Fruit fly (Drosophila melanogaster) whole organism, embryonic: ENCODE measurements around the gene CG42727.

Source experiments
- Blimp-1 ChIP-seq: fragments of 200-800 bp; sonication (Bioruptor generic); optimal IDR thresholded peaks from 3 replicates; lab custom pipeline; 2018; ENCODE audit warnings: missing biosample characterization, missing genetic modification characterization, mild to moderate bottlenecking, moderate library complexity, missing genetic modification reagents
- BtbVII ChIP-seq: fragments of 200-800 bp; sonication (Bioruptor generic); optimal IDR thresholded peaks from 3 replicates; lab custom pipeline; 2017; ENCODE audit warnings: missing biosample characterization, mild to moderate bottlenecking, missing genetic modification characterization
- CG10431 ChIP-seq: fragments of 200-800 bp; sonication (Bioruptor generic); optimal IDR thresholded peaks from 3 replicates; lab custom pipeline; 2018; ENCODE audit warnings: missing biosample characterization, mild to moderate bottlenecking, missing genetic modification characterization
- CG10654 ChIP-seq: fragments of 200-800 bp; sonication (Bioruptor generic); optimal IDR thresholded peaks from 2 replicates; lab custom pipeline; 2016; ENCODE audit warnings: missing biosample characterization, missing genetic modification characterization
- CG11093 ChIP-seq: fragments of 200-800 bp; sonication (Bioruptor generic); IDR thresholded peaks from 3 replicates; pipeline ENCODE4 v1.3.6; 2022; ENCODE audit warnings: missing biosample characterization, missing genetic modification characterization
- CG12219 ChIP-seq: fragments of 200-800 bp; sonication (Bioruptor generic); optimal IDR thresholded peaks from 3 replicates; lab custom pipeline; 2018; ENCODE audit warnings: missing biosample characterization, mild to moderate bottlenecking, missing genetic modification characterization
- CG12659 ChIP-seq: fragments of 200-800 bp; sonication (Bioruptor generic); optimal IDR thresholded peaks from 3 replicates; lab custom pipeline; 2017; ENCODE audit warnings: mild to moderate bottlenecking, missing biosample characterization, missing genetic modification reagents, missing genetic modification characterization
- CG13123 ChIP-seq: fragments of 200-800 bp; sonication (Bioruptor generic); optimal IDR thresholded peaks from 2 replicates; lab custom pipeline; 2016; ENCODE audit warnings: missing biosample characterization, missing genetic modification characterization
- CG1602 ChIP-seq: fragments of 200-800 bp; sonication (Bioruptor generic); optimal IDR thresholded peaks from 3 replicates; lab custom pipeline; 2016; ENCODE audit warnings: missing biosample characterization, missing genetic modification characterization
- CG1603 ChIP-seq: fragments of 200-800 bp; sonication (Bioruptor generic); optimal IDR thresholded peaks from 2 replicates; lab custom pipeline; 2019; ENCODE audit warnings: missing biosample characterization, mild to moderate bottlenecking, missing genetic modification characterization, moderate library complexity
- CG17328 ChIP-seq: fragments of 200-800 bp; sonication (Bioruptor generic); IDR thresholded peaks from 2 replicates; pipeline ENCODE4 v1.3.6; 2022; ENCODE audit warnings: missing biosample characterization, missing genetic modification characterization
- CG17361 ChIP-seq: fragments of 200-800 bp; sonication (Bioruptor generic); IDR thresholded peaks from 3 replicates; pipeline ENCODE4 v1.3.6; 2022; ENCODE audit warnings: missing biosample characterization, missing genetic modification characterization
- CG31224 ChIP-seq: fragments of 200-800 bp; sonication (Bioruptor generic); IDR thresholded peaks from 2 replicates; pipeline ENCODE4 v1.3.6; 2022; ENCODE audit warnings: missing biosample characterization, missing genetic modification characterization
- CG32532 ChIP-seq: fragments of 200-800 bp; sonication (Bioruptor generic); IDR thresholded peaks from 2 replicates; pipeline ENCODE4 v1.3.6; 2022; ENCODE audit warnings: missing biosample characterization, missing genetic modification characterization
- CG33213 ChIP-seq: fragments of 200-800 bp; sonication (Bioruptor generic); optimal IDR thresholded peaks from 3 replicates; lab custom pipeline; 2016; ENCODE audit warnings: missing biosample characterization, missing genetic modification characterization
- CG33557 ChIP-seq: fragments of 200-800 bp; sonication (Bioruptor generic); optimal IDR thresholded peaks from 2 replicates; lab custom pipeline; 2019; ENCODE audit warnings: missing biosample characterization, mild to moderate bottlenecking, missing genetic modification characterization, moderate library complexity
- CG4328 ChIP-seq: fragments of 200-800 bp; sonication (Bioruptor generic); optimal IDR thresholded peaks from 3 replicates; lab custom pipeline; 2017; ENCODE audit warnings: missing biosample characterization, missing genetic modification reagents, missing genetic modification characterization
- CG4854 ChIP-seq: fragments of 200-800 bp; sonication (Bioruptor generic); optimal IDR thresholded peaks from 2 replicates; lab custom pipeline; 2016; ENCODE audit warnings: missing biosample characterization, missing genetic modification characterization, inconsistent platforms
- CG6683 ChIP-seq: fragments of 200-800 bp; sonication (Bioruptor generic); optimal IDR thresholded peaks from 2 replicates; lab custom pipeline; 2017; ENCODE audit warnings: missing biosample characterization, mild to moderate bottlenecking, missing genetic modification characterization, missing genetic modification reagents
- CG7745 ChIP-seq: fragments of 200-800 bp; sonication (Bioruptor generic); optimal IDR thresholded peaks from 2 replicates; lab custom pipeline; 2018; ENCODE audit warnings: missing biosample characterization, mild to moderate bottlenecking, missing genetic modification characterization, moderate library complexity
- CG7987 ChIP-seq: fragments of 200-800 bp; sonication (Bioruptor generic); optimal IDR thresholded peaks from 2 replicates; lab custom pipeline; 2018; ENCODE audit warnings: missing biosample characterization, mild to moderate bottlenecking, missing genetic modification characterization, moderate library complexity
- CG8478 ChIP-seq: fragments of >200 bp; optimal IDR thresholded peaks from 2 replicates; lab custom pipeline; 2018
- Dp ChIP-seq: fragments of 200-800 bp; sonication (Bioruptor generic); optimal IDR thresholded peaks from 2 replicates; lab custom pipeline; 2018; ENCODE audit warnings: missing biosample characterization, mild to moderate bottlenecking, missing genetic modification characterization, moderate library complexity
- Hey ChIP-seq: fragments of 200-800 bp; sonication (Bioruptor generic); optimal IDR thresholded peaks from 3 replicates; lab custom pipeline; 2018; ENCODE audit warnings: missing biosample characterization, mild to moderate bottlenecking, missing genetic modification characterization
- Hmr ChIP-seq: fragments of 200-800 bp; sonication (Bioruptor generic); optimal IDR thresholded peaks from 3 replicates; lab custom pipeline; 2017; ENCODE audit warnings: mild to moderate bottlenecking, missing biosample characterization, missing genetic modification reagents, missing genetic modification characterization
- Hr39 ChIP-seq: fragments of >200 bp; optimal IDR thresholded peaks from 2 replicates; lab custom pipeline; 2017
- NfI ChIP-seq: fragments of 200-800 bp; sonication (Bioruptor generic); optimal IDR thresholded peaks from 3 replicates; lab custom pipeline; 2018; ENCODE audit warnings: missing biosample characterization, mild to moderate bottlenecking, missing genetic modification characterization, moderate library complexity
- PHDP ChIP-seq: fragments of 200-800 bp; sonication (Bioruptor generic); optimal IDR thresholded peaks from 3 replicates; lab custom pipeline; 2018; ENCODE audit warnings: missing biosample characterization, mild to moderate bottlenecking, missing genetic modification characterization, moderate library complexity
- Side ChIP-seq: fragments of 200-800 bp; sonication (Bioruptor generic); optimal IDR thresholded peaks from 2 replicates; lab custom pipeline; 2016; ENCODE audit warnings: missing biosample characterization, missing genetic modification characterization
- Spps ChIP-seq: fragments of 200-800 bp; sonication (Bioruptor generic); optimal IDR thresholded peaks from 2 replicates; lab custom pipeline; 2018; ENCODE audit warnings: missing biosample characterization, mild to moderate bottlenecking, missing genetic modification characterization
- Trl ChIP-seq, 3 experiments: fragments of >200 bp in 2 of 3; fragments of 200-800 bp in 1 of 3; sonication (Bioruptor generic) in 1 of 3; optimal IDR thresholded peaks; 2 replicates in 1 of 3; 3 replicates in 2 of 3; lab custom pipeline; 2016 to 2017; ENCODE audit warnings: missing biosample characterization in 1 of 3, missing genetic modification characterization in 1 of 3
- ash1 ChIP-seq: fragments of 200-800 bp; sonication (Bioruptor generic); optimal IDR thresholded peaks from 2 replicates; lab custom pipeline; 2018; ENCODE audit warnings: missing biosample characterization, mild to moderate bottlenecking, missing genetic modification characterization
- az2 ChIP-seq: fragments of 200-800 bp; sonication (Bioruptor generic); optimal IDR thresholded peaks from 3 replicates; lab custom pipeline; 2016; ENCODE audit warnings: missing biosample characterization, missing genetic modification characterization
- crol ChIP-seq: fragments of 200-800 bp; sonication (Bioruptor generic); IDR thresholded peaks from 2 replicates; pipeline ENCODE4 v1.3.6; 2022; ENCODE audit warnings: missing biosample characterization, missing genetic modification characterization
- dimm ChIP-seq: fragments of 200-800 bp; sonication (Bioruptor generic); IDR thresholded peaks from 2 replicates; pipeline ENCODE4 v1.3.6; 2022; ENCODE audit warnings: missing biosample characterization, missing genetic modification characterization
- dpn ChIP-seq, 2 experiments: fragments of 200-800 bp; sonication (Bioruptor generic); optimal IDR thresholded peaks; 3 replicates each; lab custom pipeline; 2016; ENCODE audit warnings: missing biosample characterization in 2 of 2, missing genetic modification characterization in 2 of 2
- en ChIP-seq: fragments of 200-800 bp; sonication (Bioruptor generic); optimal IDR thresholded peaks from 2 replicates; lab custom pipeline; 2016; ENCODE audit warnings: missing biosample characterization, missing genetic modification characterization
- ewg ChIP-seq: fragments of 200-800 bp; sonication (Bioruptor generic); optimal IDR thresholded peaks from 3 replicates; lab custom pipeline; 2017; ENCODE audit warnings: mild to moderate bottlenecking, missing biosample characterization, missing genetic modification reagents, missing genetic modification characterization
- gem ChIP-seq: fragments of 200-800 bp; sonication (Bioruptor generic); optimal IDR thresholded peaks from 2 replicates; lab custom pipeline; 2019; ENCODE audit warnings: missing biosample characterization, mild to moderate bottlenecking, missing genetic modification characterization, moderate library complexity
- kni ChIP-seq: fragments of 200-800 bp; sonication (Bioruptor generic); optimal IDR thresholded peaks from 3 replicates; lab custom pipeline; 2017; ENCODE audit warnings: mild to moderate bottlenecking, missing biosample characterization, missing genetic modification reagents, missing genetic modification characterization
- phol ChIP-seq: fragments of 200-800 bp; sonication (Bioruptor generic); optimal IDR thresholded peaks from 3 replicates; lab custom pipeline; 2018; ENCODE audit warnings: missing biosample characterization, mild to moderate bottlenecking, missing genetic modification characterization, moderate library complexity
- pzg ChIP-seq: fragments of 200-800 bp; sonication (Bioruptor generic); optimal IDR thresholded peaks from 3 replicates; lab custom pipeline; 2018; ENCODE audit warnings: missing biosample characterization, mild to moderate bottlenecking, missing genetic modification characterization, moderate library complexity
- scrt ChIP-seq: fragments of 200-800 bp; sonication (Bioruptor generic); optimal IDR thresholded peaks from 2 replicates; lab custom pipeline; 2018; ENCODE audit warnings: missing biosample characterization, mild to moderate bottlenecking, missing genetic modification characterization, moderate library complexity
- stwl ChIP-seq: fragments of 200-800 bp; sonication (Bioruptor generic); optimal IDR thresholded peaks from 3 replicates; lab custom pipeline; 2018; ENCODE audit warnings: missing biosample characterization, mild to moderate bottlenecking, missing genetic modification characterization, moderate library complexity
- sug ChIP-seq: fragments of 200-800 bp; optimal IDR thresholded peaks from 2 replicates; lab custom pipeline; 2019; ENCODE audit warnings: missing biosample characterization, mild to moderate bottlenecking, missing genetic modification characterization, moderate library complexity
- tin ChIP-seq: fragments of 200-800 bp; sonication (Bioruptor generic); optimal IDR thresholded peaks from 3 replicates; lab custom pipeline; 2016; ENCODE audit warnings: missing biosample characterization, missing genetic modification characterization
- trem ChIP-seq: fragments of 200-800 bp; optimal IDR thresholded peaks from 3 replicates; lab custom pipeline; 2019; ENCODE audit warnings: missing biosample characterization, mild to moderate bottlenecking, missing genetic modification characterization, moderate library complexity
- tup ChIP-seq: fragments of 200-800 bp; sonication (Bioruptor generic); optimal IDR thresholded peaks from 2 replicates; lab custom pipeline; 2016; ENCODE audit warnings: missing biosample characterization, mild to moderate bottlenecking, missing genetic modification characterization, moderate library complexity
- vfl ChIP-seq: fragments of 200-800 bp; sonication (Bioruptor generic); optimal IDR thresholded peaks from 2 replicates; lab custom pipeline; 2016; ENCODE audit warnings: missing biosample characterization, missing genetic modification characterization
- vnd ChIP-seq: fragments of 200-800 bp; sonication (Bioruptor generic); IDR thresholded peaks from 3 replicates; pipeline ENCODE4 v1.3.6; 2022; ENCODE audit warnings: missing biosample characterization, missing genetic modification characterization; ENCODE audit not compliant: partially characterized antibody

CG42727 gene

dm6 chr3R:15350993-15351426, 3.2 kb downstream of the CG42727 start, which contains the start of the genes Trs33 and Tmtc4 (continued):
- TF ChIP-seq CG1602 (GFP tag; lab: Kevin White, UChicago) (peak; percentile 15), CG12659 (GFP tag; lab: Kevin White, UChicago) (peak; percentile 61), CG31224 (GFP tag; lab: Robert Waterston, UW) (no peak), CG6683 (GFP tag; lab: Kevin White, UChicago) (peak; percentile 9), CG17328 (GFP tag; lab: Robert Waterston, UW) (no peak), CG17361 (GFP tag; lab: Robert Waterston, UW) (peak; percentile 57; the same call in 2 of the 3 replicates), CG7745 (tag; lab: Kevin White, UChicago) (no peak), tup (GFP tag; lab: Kevin White, UChicago) (no peak), Side (no peak), CG32532 (GFP tag; lab: Robert Waterston, UW) (peak; percentile 19; the same call in 1 of the 2 replicates), Hr39 (no peak), sug (tag; lab: Kevin White, UChicago) (peak; percentile 74), crol (GFP tag; lab: Robert Waterston, UW) (peak; percentile 27; the same call in 1 of the 2 replicates), gem (tag; lab: Kevin White, UChicago) (peak; percentile 67), ash1 (GFP tag; lab: Kevin White, UChicago) (no peak), Trl (optimal IDR thresholded peaks at IDR 0.05; lab: Kevin White, UChicago) (no peak), Trl (GFP tag; optimal IDR thresholded peaks at IDR 0.05; lab: Kevin White, UChicago) (no peak), CG13123 (peak; percentile 15), CG12219 (no peak), CG8478 (lab: Kevin White, UChicago) (no peak), CG4854 (GFP tag; lab: Kevin White, UChicago) (no peak), az2 (GFP tag; lab: Kevin White, UChicago) (peak; percentile 22), trem (peak; percentile 76), CG33213 (GFP tag; lab: Kevin White, UChicago) (no peak), CG10654 (GFP tag; lab: Kevin White, UChicago) (peak; percentile 20), vnd (GFP tag; lab: Robert Waterston, UW) (no peak), pzg (GFP tag; lab: Kevin White, UChicago) (peak; percentile 37), dimm (GFP tag; lab: Robert Waterston, UW) (no peak), en (GFP tag; lab: Kevin White, UChicago) (no peak), CG33557 (peak; percentile 34), dpn (GFP tag; optimal IDR thresholded peaks at IDR 0.05; lab: Kevin White, UChicago) (peak in 1 of 2 experiments; percentile 28), Blimp-1 (GFP tag; lab: Kevin White, UChicago) (peak; percentile 31), NfI (GFP tag; lab: Kevin White, UChicago) (peak; percentile 3), Spps (tag; lab: Kevin White, UChicago) (no peak), vfl (GFP tag; lab: Kevin White, UChicago) (no peak), Dp (GFP tag; lab: Kevin White, UChicago) (no peak), CG10431 (GFP tag; lab: Kevin White, UChicago) (peak; percentile 3), tin (GFP tag; lab: Kevin White, UChicago) (peak; percentile 21), ewg (GFP tag; lab: Kevin White, UChicago) (no peak), scrt (GFP tag; lab: Kevin White, UChicago) (peak; percentile 3), phol (peak; percentile 38), CG4328 (GFP tag; lab: Kevin White, UChicago) (peak; percentile 29), Hmr (peak; percentile 30), CG11093 (no peak), stwl (tag; lab: Kevin White, UChicago) (peak; percentile 39), PHDP (peak; percentile 51), kni (GFP tag; lab: Kevin White, UChicago) (peak; percentile 99), CG1603 (peak; percentile 43), BtbVII (GFP tag; lab: Kevin White, UChicago) (peak; percentile 7), CG7987 (GFP tag; lab: Kevin White, UChicago) (no peak), Hey (tag; lab: Kevin White, UChicago) (no peak)
